Worm (Caenorhabditis elegans) whole organism, mixed stage, embryonic: Measurements from ENCODE around the gene C05D9.7.

Source experiments
- M03D4.4 ChIP-seq: sonication (generic microtip); optimal IDR thresholded peaks from 2 replicates; lab custom pipeline; 2017; ENCODE audit warnings: mild to moderate bottlenecking, missing genetic modification characterization, missing compliant biosample characterization
- bed-3 ChIP-seq: fragments of 200-800 bp; sonication (Bioruptor generic); optimal IDR thresholded peaks from 3 replicates; lab custom pipeline; 2018; ENCODE audit warnings: mild to moderate bottlenecking, missing genetic modification characterization, moderate library complexity, missing compliant biosample characterization
- blmp-1 ChIP-seq: fragments of 150-350 bp; optimal IDR thresholded peaks from 2 replicates; lab custom pipeline; 2014; ENCODE audit warnings: missing biosample characterization, missing genetic modification characterization
- ceh-39 ChIP-seq: fragments of 150-350 bp; optimal IDR thresholded peaks from 2 replicates; lab custom pipeline; 2014; ENCODE audit warnings: missing biosample characterization, missing genetic modification characterization
- ceh-43 ChIP-seq: fragments of 200-800 bp; sonication (Bioruptor generic); optimal IDR thresholded peaks from 2 replicates; lab custom pipeline; 2018; ENCODE audit warnings: mild to moderate bottlenecking, missing genetic modification characterization, moderate library complexity, missing compliant biosample characterization
- ceh-83 ChIP-seq: fragments of 200-800 bp; sonication (Bioruptor generic); optimal IDR thresholded peaks from 2 replicates; lab custom pipeline; 2018; ENCODE audit warnings: mild to moderate bottlenecking, missing genetic modification characterization, missing compliant biosample characterization
- ces-1 ChIP-seq: fragments of 150-350 bp; optimal IDR thresholded peaks from 2 replicates; lab custom pipeline; 2014; ENCODE audit warnings: missing biosample characterization, missing genetic modification reagents, missing genetic modification characterization
- cnd-1 ChIP-seq: fragments of 200-800 bp; sonication (Bioruptor generic); optimal IDR thresholded peaks from 2 replicates; lab custom pipeline; 2018; ENCODE audit warnings: mild to moderate bottlenecking, missing genetic modification characterization, missing compliant biosample characterization
- drap-1 ChIP-seq: fragments of 200-800 bp; sonication (Bioruptor generic); optimal IDR thresholded peaks from 3 replicates; lab custom pipeline; 2018; ENCODE audit warnings: mild to moderate bottlenecking, missing genetic modification characterization, missing compliant biosample characterization
- elt-1 ChIP-seq: sonication (generic microtip); optimal IDR thresholded peaks from 2 replicates; lab custom pipeline; 2017; ENCODE audit warnings: missing genetic modification characterization, mild to moderate bottlenecking, missing compliant biosample characterization, antibody characterized with exemption, moderate library complexity, borderline replicate concordance; ENCODE audit not compliant: insufficient read depth
- elt-3 ChIP-seq: fragments of 150-350 bp; optimal IDR thresholded peaks from 2 replicates; lab custom pipeline; 2014; ENCODE audit warnings: missing biosample characterization, missing genetic modification characterization
- flh-1 ChIP-seq: fragments of 200-800 bp; sonication (Bioruptor generic); optimal IDR thresholded peaks from 2 replicates; lab custom pipeline; 2018; ENCODE audit warnings: mild to moderate bottlenecking, missing genetic modification characterization, moderate library complexity, missing compliant biosample characterization
- ham-2 ChIP-seq: fragments of 200-800 bp; sonication (Bioruptor generic); optimal IDR thresholded peaks from 2 replicates; lab custom pipeline; 2018; ENCODE audit warnings: mild to moderate bottlenecking, missing genetic modification characterization, missing compliant biosample characterization
- hlh-1 ChIP-seq: fragments of 150-350 bp; optimal IDR thresholded peaks from 2 replicates; lab custom pipeline; 2014; ENCODE audit warnings: missing biosample characterization, missing genetic modification reagents, missing genetic modification characterization
- lin-13 ChIP-seq: fragments of 150-350 bp; optimal IDR thresholded peaks from 2 replicates; lab custom pipeline; 2014; ENCODE audit warnings: missing biosample characterization, missing genetic modification characterization
- lin-32 ChIP-seq: fragments of 200-800 bp; sonication (Bioruptor generic); optimal IDR thresholded peaks from 2 replicates; lab custom pipeline; 2018; ENCODE audit warnings: mild to moderate bottlenecking, missing genetic modification characterization, missing compliant biosample characterization
- lsy-2 ChIP-seq: fragments of 150-350 bp; optimal IDR thresholded peaks from 2 replicates; lab custom pipeline; 2014; ENCODE audit warnings: missing biosample characterization, missing genetic modification characterization
- mab-5 ChIP-seq: fragments of 150-350 bp; optimal IDR thresholded peaks from 2 replicates; lab custom pipeline; 2014; ENCODE audit warnings: missing biosample characterization, missing genetic modification characterization
- mep-1 ChIP-seq: fragments of 150-350 bp; optimal IDR thresholded peaks from 2 replicates; lab custom pipeline; 2017; ENCODE audit warnings: missing biosample characterization, missing genetic modification reagents, missing genetic modification characterization, inconsistent platforms
- mls-2 ChIP-seq: sonication (generic microtip); optimal IDR thresholded peaks from 2 replicates; lab custom pipeline; 2016; ENCODE audit warnings: mild to moderate bottlenecking, missing genetic modification characterization, moderate library complexity, missing compliant biosample characterization
- nhr-12 ChIP-seq: fragments of 150-350 bp; optimal IDR thresholded peaks from 2 replicates; lab custom pipeline; 2014; ENCODE audit warnings: missing biosample characterization, missing genetic modification characterization
- nhr-2 ChIP-seq: fragments of 150-350 bp; optimal IDR thresholded peaks from 2 replicates; lab custom pipeline; 2014; ENCODE audit warnings: missing biosample characterization, missing genetic modification characterization
- nhr-237 ChIP-seq: fragments of 150-350 bp; optimal IDR thresholded peaks from 2 replicates; lab custom pipeline; 2014; ENCODE audit warnings: missing biosample characterization, missing genetic modification characterization
- nhr-28 ChIP-seq: fragments of 150-350 bp; optimal IDR thresholded peaks from 2 replicates; lab custom pipeline; 2014; ENCODE audit warnings: missing biosample characterization, missing genetic modification characterization
- nhr-76 ChIP-seq: sonication (generic microtip); optimal IDR thresholded peaks from 2 replicates; lab custom pipeline; 2017; ENCODE audit warnings: missing biosample characterization, missing genetic modification characterization
- pha-4 ChIP-seq: fragments of 150-350 bp; optimal IDR thresholded peaks from 2 replicates; lab custom pipeline; 2018; ENCODE audit warnings: missing biosample characterization, missing genetic modification reagents, missing genetic modification characterization
- sem-2 ChIP-seq: fragments of 200-800 bp; sonication (Bioruptor generic); optimal IDR thresholded peaks from 2 replicates; lab custom pipeline; 2018; ENCODE audit warnings: mild to moderate bottlenecking, missing genetic modification characterization, missing compliant biosample characterization
- snpc-4 ChIP-seq: fragments of 150-350 bp; optimal IDR thresholded peaks from 2 replicates; lab custom pipeline; 2014; ENCODE audit warnings: missing biosample characterization, missing genetic modification characterization
- sptf-1 ChIP-seq: sonication (generic microtip); optimal IDR thresholded peaks from 2 replicates; lab custom pipeline; 2017; ENCODE audit warnings: mild to moderate bottlenecking, missing genetic modification characterization, moderate library complexity, missing compliant biosample characterization
- tbx-8 ChIP-seq: fragments of 200-800 bp; sonication (Bioruptor generic); optimal IDR thresholded peaks from 2 replicates; lab custom pipeline; 2018; ENCODE audit warnings: mild to moderate bottlenecking, missing genetic modification characterization, moderate library complexity, missing compliant biosample characterization
- unc-120 ChIP-seq: sonication (generic microtip); optimal IDR thresholded peaks from 2 replicates; lab custom pipeline; 2017; ENCODE audit warnings: missing genetic modification characterization, missing compliant biosample characterization; ENCODE audit not compliant: poor library complexity, severe bottlenecking
- unc-39 ChIP-seq: fragments of 150-350 bp; optimal IDR thresholded peaks from 2 replicates; lab custom pipeline; 2014; ENCODE audit warnings: missing biosample characterization, missing genetic modification characterization
- unc-62 ChIP-seq: fragments of 150-350 bp; optimal IDR thresholded peaks from 2 replicates; lab custom pipeline; 2014; ENCODE audit warnings: missing biosample characterization, missing genetic modification reagents, missing genetic modification characterization
- zip-8 ChIP-seq: fragments of 150-350 bp; optimal IDR thresholded peaks from 2 replicates; lab custom pipeline; 2014; ENCODE audit warnings: missing biosample characterization, missing genetic modification characterization
- ztf-11 ChIP-seq: fragments of 150-350 bp; optimal IDR thresholded peaks from 2 replicates; lab custom pipeline; 2014; ENCODE audit warnings: missing biosample characterization, missing genetic modification characterization

Gene C05D9.7

ce11 chrX:1124146-1124545, 4.9 kb upstream of the C05D9.7 start, which contains the start of gene C05D9.9:
Gene C05D9.9, minus strand, starts transcription at chrX:1124246.
- no peak for TF ChIP-seq tbx-8
- no peak for TF ChIP-seq ceh-39 (tag; lab: Kevin White, UChicago)
- no peak for TF ChIP-seq ces-1
- TF ChIP-seq lin-32 (GFP tag; lab: Kevin White, UChicago): no peak
- TF ChIP-seq unc-62 (GFP tag; lab: Kevin White, UChicago): no peak

ce11 chrX:1123471-1123870, 4.3 kb upstream of the C05D9.7 start:
- TF ChIP-seq unc-120 (tag; lab: Kevin White, UChicago) (no peak), ceh-83 (GFP tag; lab: Kevin White, UChicago) (no peak), nhr-12 (tag; lab: Kevin White, UChicago) (no peak), ham-2 (no peak)

- no peak for TF ChIP-seq ztf-11 (tag; lab: Kevin White, UChicago)
- peak; percentile 63 for TF ChIP-seq unc-62 (GFP tag; lab: Kevin White, UChicago)
- no peak for TF ChIP-seq elt-3
- TF ChIP-seq lin-13 (tag; lab: Kevin White, UChicago): no peak
- TF ChIP-seq elt-1 (tag; lab: Kevin White, UChicago): no peak
- no peak for TF ChIP-seq ceh-43 (GFP tag; lab: Kevin White, UChicago)
- TF ChIP-seq mab-5 (tag; lab: Kevin White, UChicago): peak; percentile 11
- TF ChIP-seq mls-2 (tag; lab: Kevin White, UChicago): no peak
- peak; percentile 18 for TF ChIP-seq unc-120 (tag; lab: Kevin White, UChicago)
- no peak for TF ChIP-seq unc-39 (tag; lab: Kevin White, UChicago)
- peak; percentile 25 for TF ChIP-seq ces-1
- no peak for TF ChIP-seq mep-1 (tag; lab: Kevin White, UChicago)
- no peak for TF ChIP-seq pha-4 (tag; lab: Kevin White, UChicago)
These were observed 3.0 kb upstream of the C05D9.7 start for ce11 chrX:1122198-1122597.

ce11 chrX:1121575-1121974, 2.4 kb upstream of the C05D9.7 start:
- TF ChIP-seq mls-2 (tag; lab: Kevin White, UChicago) (no peak), mab-5 (tag; lab: Kevin White, UChicago) (no peak), drap-1 (GFP tag; lab: Kevin White, UChicago) (no peak), unc-120 (tag; lab: Kevin White, UChicago) (no peak), lsy-2 (no peak), sptf-1 (no peak), nhr-2 (tag; lab: Kevin White, UChicago) (no peak), blmp-1 (no peak), ceh-83 (GFP tag; lab: Kevin White, UChicago) (no peak), elt-3 (no peak), pha-4 (tag; lab: Kevin White, UChicago) (no peak), cnd-1 (no peak), sem-2 (GFP tag; lab: Kevin White, UChicago) (no peak), M03D4.4 (tag; lab: Kevin White, UChicago) (no peak), snpc-4 (tag; lab: Kevin White, UChicago) (no peak), ces-1 (no peak), mep-1 (tag; lab: Kevin White, UChicago) (no peak)

- TF ChIP-seq drap-1 (GFP tag; lab: Kevin White, UChicago) (no peak), ztf-11 (tag; lab: Kevin White, UChicago) (peak; percentile 36), hlh-1 (peak; percentile 33), nhr-12 (tag; lab: Kevin White, UChicago) (no peak), mep-1 (tag; lab: Kevin White, UChicago) (peak; percentile 5), pha-4 (tag; lab: Kevin White, UChicago) (no peak), lsy-2 (no peak), mls-2 (tag; lab: Kevin White, UChicago) (peak; percentile 68), nhr-2 (tag; lab: Kevin White, UChicago) (peak; percentile 64), M03D4.4 (tag; lab: Kevin White, UChicago) (peak; percentile 32), mab-5 (tag; lab: Kevin White, UChicago) (peak; percentile 52), unc-120 (tag; lab: Kevin White, UChicago) (peak; percentile 59), bed-3 (GFP tag; lab: Kevin White, UChicago) (no peak), nhr-28 (tag; lab: Kevin White, UChicago) (no peak), blmp-1 (no peak), flh-1 (GFP tag; lab: Kevin White, UChicago) (no peak), elt-3 (no peak), ceh-83 (GFP tag; lab: Kevin White, UChicago) (no peak), unc-39 (tag; lab: Kevin White, UChicago) (no peak), ceh-43 (GFP tag; lab: Kevin White, UChicago) (no peak), snpc-4 (tag; lab: Kevin White, UChicago) (no peak), ceh-39 (tag; lab: Kevin White, UChicago) (no peak), lin-32 (GFP tag; lab: Kevin White, UChicago) (no peak), elt-1 (tag; lab: Kevin White, UChicago) (no peak), sptf-1 (peak; percentile 46), nhr-76 (tag; lab: Kevin White, UChicago) (no peak), cnd-1 (peak; percentile 23), nhr-237 (no peak), tbx-8 (no peak), ham-2 (no peak), sem-2 (GFP tag; lab: Kevin White, UChicago) (no peak), unc-62 (GFP tag; lab: Kevin White, UChicago) (peak; percentile 99), lin-13 (tag; lab: Kevin White, UChicago) (no peak), ces-1 (peak; percentile 99), zip-8 (no peak)
- TF ChIP-seq, all 35 proteins: peak for 12
These were observed 1.1 kb upstream of the C05D9.7 start for ce11 chrX:1120326-1120725.
